Fruit fly (Drosophila melanogaster) whole organism, embryonic: ENCODE measurements around the gene Ptp36E.

ENCODE experiments used
- Asciz ChIP-seq: fragments of 200-800 bp; sonication (Bioruptor generic); optimal IDR thresholded peaks from 2 replicates; lab custom pipeline; 2017; ENCODE audit warnings: missing biosample characterization, mild to moderate bottlenecking, missing genetic modification characterization, missing genetic modification reagents
- CG1024 ChIP-seq: fragments of 200-800 bp; sonication (Bioruptor generic); IDR thresholded peaks from 2 replicates; pipeline ENCODE4 v1.3.6; 2022; ENCODE audit warnings: missing biosample characterization, missing genetic modification characterization
- CG10274 ChIP-seq: fragments of 200-800 bp; sonication (Bioruptor generic); optimal IDR thresholded peaks from 3 replicates; lab custom pipeline; 2017; ENCODE audit warnings: missing biosample characterization, mild to moderate bottlenecking, missing genetic modification characterization
- CG11560 ChIP-seq: fragments of 200-800 bp; sonication (Bioruptor generic); IDR thresholded peaks from 3 replicates; pipeline ENCODE4 v1.3.6; 2022; ENCODE audit warnings: missing biosample characterization, missing genetic modification characterization
- CG13624 ChIP-seq: fragments of 200-800 bp; sonication (Bioruptor generic); optimal IDR thresholded peaks from 2 replicates; lab custom pipeline; 2016; ENCODE audit warnings: missing biosample characterization, missing genetic modification characterization
- CG13894 ChIP-seq: fragments of 200-800 bp; sonication (Bioruptor generic); optimal IDR thresholded peaks from 3 replicates; lab custom pipeline; 2018; ENCODE audit warnings: missing biosample characterization, mild to moderate bottlenecking, missing genetic modification characterization, moderate library complexity
- CG14050 ChIP-seq: fragments of 200-800 bp; sonication (Bioruptor generic); IDR thresholded peaks from 3 replicates; pipeline ENCODE4 v1.3.6; 2022; ENCODE audit warnings: missing biosample characterization, missing genetic modification characterization
- CG15073 ChIP-seq: fragments of 200-800 bp; sonication (Bioruptor generic); optimal IDR thresholded peaks from 2 replicates; lab custom pipeline; 2016; ENCODE audit warnings: missing biosample characterization, missing genetic modification characterization
- CG1529 ChIP-seq: fragments of 200-800 bp; sonication (Bioruptor generic); optimal IDR thresholded peaks from 3 replicates; lab custom pipeline; 2018; ENCODE audit warnings: missing biosample characterization, missing genetic modification characterization
- CG16863 ChIP-seq: fragments of 200-800 bp; sonication (Bioruptor generic); optimal IDR thresholded peaks from 3 replicates; lab custom pipeline; 2016; ENCODE audit warnings: missing biosample characterization, missing genetic modification characterization
- CG18476 ChIP-seq: fragments of 200-800 bp; sonication (Bioruptor generic); optimal IDR thresholded peaks from 2 replicates; lab custom pipeline; 2016; ENCODE audit warnings: missing biosample characterization, mild to moderate bottlenecking, missing genetic modification characterization
- CG18764 ChIP-seq: fragments of 200-800 bp; sonication (Bioruptor generic); optimal IDR thresholded peaks from 3 replicates; lab custom pipeline; 2016; ENCODE audit warnings: missing biosample characterization, missing genetic modification characterization
- CG2116 ChIP-seq: fragments of 200-800 bp; sonication (Bioruptor generic); optimal IDR thresholded peaks from 3 replicates; lab custom pipeline; 2018; ENCODE audit warnings: missing biosample characterization, mild to moderate bottlenecking, missing genetic modification characterization
- CG2120 ChIP-seq: fragments of 200-800 bp; sonication (Bioruptor generic); optimal IDR thresholded peaks from 3 replicates; lab custom pipeline; 2016; ENCODE audit warnings: missing biosample characterization, missing genetic modification characterization
- CG2129 ChIP-seq: fragments of 200-800 bp; sonication (Bioruptor generic); IDR thresholded peaks from 2 replicates; pipeline ENCODE4 v1.3.6; 2022; ENCODE audit warnings: missing biosample characterization, missing genetic modification characterization; ENCODE audit not compliant: partially characterized antibody
- CG34422 ChIP-seq: fragments of 200-800 bp; sonication (Bioruptor generic); IDR thresholded peaks from 3 replicates; pipeline ENCODE4 v1.3.6; 2022; ENCODE audit warnings: missing biosample characterization, missing genetic modification characterization
- CG3838 ChIP-seq: fragments of 200-800 bp; sonication (Bioruptor generic); optimal IDR thresholded peaks from 3 replicates; lab custom pipeline; 2016; ENCODE audit warnings: missing biosample characterization, missing genetic modification characterization
- CG4617 ChIP-seq: fragments of 200-800 bp; sonication (Bioruptor generic); optimal IDR thresholded peaks from 3 replicates; lab custom pipeline; 2016; ENCODE audit warnings: missing biosample characterization, missing genetic modification characterization, borderline replicate concordance
- CG6254 ChIP-seq: fragments of 200-800 bp; sonication (Bioruptor generic); optimal IDR thresholded peaks from 3 replicates; lab custom pipeline; 2017; ENCODE audit warnings: mild to moderate bottlenecking, missing biosample characterization, missing genetic modification reagents, missing genetic modification characterization
- CG6854 ChIP-seq: fragments of 200-800 bp; sonication (Bioruptor generic); optimal IDR thresholded peaks from 3 replicates; lab custom pipeline; 2017; ENCODE audit warnings: missing biosample characterization, mild to moderate bottlenecking, missing genetic modification characterization
- CG7786 ChIP-seq: fragments of 200-800 bp; sonication (Bioruptor generic); optimal IDR thresholded peaks from 2 replicates; lab custom pipeline; 2016; ENCODE audit warnings: missing biosample characterization, missing genetic modification characterization
- CG7963 ChIP-seq: fragments of 200-800 bp; sonication (Bioruptor generic); IDR thresholded peaks from 3 replicates; pipeline ENCODE4 v1.3.6; 2022; ENCODE audit warnings: missing biosample characterization, missing genetic modification characterization; ENCODE audit not compliant: partially characterized antibody
- CG9609 ChIP-seq: fragments of 200-800 bp; sonication (Bioruptor generic); optimal IDR thresholded peaks from 3 replicates; lab custom pipeline; 2016; ENCODE audit warnings: missing biosample characterization, missing genetic modification characterization
- CG9932 ChIP-seq: fragments of 200-800 bp; sonication (Bioruptor generic); IDR thresholded peaks from 2 replicates; pipeline ENCODE4 v1.3.6; 2022; ENCODE audit warnings: missing biosample characterization, missing genetic modification characterization
- CkIIα-i1 ChIP-seq: fragments of 200-800 bp; sonication (Bioruptor generic); IDR thresholded peaks from 2 replicates; pipeline ENCODE4 v1.3.6; 2022; ENCODE audit warnings: missing biosample characterization, missing genetic modification characterization
- D19B ChIP-seq: fragments of 200-800 bp; sonication (Bioruptor generic); optimal IDR thresholded peaks from 2 replicates; lab custom pipeline; 2017; ENCODE audit warnings: missing biosample characterization, mild to moderate bottlenecking, missing genetic modification characterization
- Dip3 ChIP-seq: fragments of 200-800 bp; sonication (Bioruptor generic); optimal IDR thresholded peaks from 3 replicates; lab custom pipeline; 2016; ENCODE audit warnings: missing biosample characterization, missing genetic modification characterization
- HLH3B ChIP-seq: fragments of 200-800 bp; sonication (Bioruptor generic); IDR thresholded peaks from 2 replicates; pipeline ENCODE4 v1.3.6; 2022; ENCODE audit warnings: missing biosample characterization, missing genetic modification characterization
- Lim3 ChIP-seq: fragments of 200-800 bp; sonication (Bioruptor generic); IDR thresholded peaks from 2 replicates; pipeline ENCODE4 v1.3.6; 2022; ENCODE audit warnings: missing biosample characterization, missing genetic modification characterization
- Max ChIP-seq: fragments of 200-800 bp; sonication (Bioruptor generic); optimal IDR thresholded peaks from 2 replicates; lab custom pipeline; 2016; ENCODE audit warnings: missing biosample characterization, mild to moderate bottlenecking, missing genetic modification characterization
- Med ChIP-seq: fragments of 200-800 bp; sonication (Bioruptor generic); peaks from one replicate; lab custom pipeline; 2016; ENCODE audit warnings: missing biosample characterization, missing genetic modification characterization, mild to moderate bottlenecking, inconsistent platforms, moderate library complexity
- Myb ChIP-seq: fragments of 200-800 bp; sonication (Bioruptor generic); optimal IDR thresholded peaks from 2 replicates; lab custom pipeline; 2016; ENCODE audit warnings: missing biosample characterization, missing genetic modification characterization
- Nf-YA ChIP-seq: fragments of 200-800 bp; sonication (Bioruptor generic); IDR thresholded peaks from 2 replicates; pipeline ENCODE4 v1.3.6; 2022; ENCODE audit warnings: missing biosample characterization, missing genetic modification characterization
- Optix ChIP-seq: fragments of 200-800 bp; sonication (Bioruptor generic); IDR thresholded peaks from 3 replicates; pipeline ENCODE4 v1.3.6; 2022; ENCODE audit warnings: missing biosample characterization, missing genetic modification characterization
- Pdp1 ChIP-seq, 2 experiments: fragments of 200-800 bp; sonication (Bioruptor generic); optimal IDR thresholded peaks; 3 replicates each; lab custom pipeline; 2016; ENCODE audit warnings: missing biosample characterization in 2 of 2, missing genetic modification characterization in 2 of 2, mild to moderate bottlenecking in 1 of 2, moderate library complexity in 1 of 2
- Rx ChIP-seq: fragments of 200-800 bp; sonication (Bioruptor generic); IDR thresholded peaks from 2 replicates; pipeline ENCODE4 v1.3.6; 2022; ENCODE audit warnings: missing biosample characterization, missing genetic modification characterization
- TFAM ChIP-seq: fragments of 200-800 bp; sonication (Bioruptor generic); optimal IDR thresholded peaks from 2 replicates; lab custom pipeline; 2017; ENCODE audit warnings: missing biosample characterization, missing genetic modification characterization, inconsistent platforms
- Tbp ChIP-seq: fragments of >200 bp; optimal IDR thresholded peaks from 2 replicates; lab custom pipeline; 2018; ENCODE audit warnings: missing biosample characterization, missing genetic modification characterization
- Trl ChIP-seq, 3 experiments: fragments of >200 bp in 2 of 3; fragments of 200-800 bp in 1 of 3; sonication (Bioruptor generic) in 1 of 3; optimal IDR thresholded peaks; 2 replicates in 1 of 3; 3 replicates in 2 of 3; lab custom pipeline; 2016 to 2017; ENCODE audit warnings: missing biosample characterization in 1 of 3, missing genetic modification characterization in 1 of 3
- bbx ChIP-seq: fragments of 200-800 bp; sonication (Bioruptor generic); IDR thresholded peaks from 2 replicates; pipeline ENCODE4 v1.3.6; 2022; ENCODE audit warnings: missing biosample characterization, missing genetic modification characterization; ENCODE audit not compliant: partially characterized antibody
- dimm ChIP-seq: fragments of 200-800 bp; sonication (Bioruptor generic); IDR thresholded peaks from 2 replicates; pipeline ENCODE4 v1.3.6; 2022; ENCODE audit warnings: missing biosample characterization, missing genetic modification characterization
- hb ChIP-seq: fragments of 200-800 bp; sonication (Bioruptor generic); IDR thresholded peaks from 3 replicates; pipeline ENCODE4 v1.3.6; 2022; ENCODE audit warnings: missing biosample characterization, missing genetic modification characterization; ENCODE audit not compliant: partially characterized antibody
- insv ChIP-seq, 2 experiments: fragments of 200-800 bp; sonication (Bioruptor generic); optimal IDR thresholded peaks; 3 replicates each; lab custom pipeline; 2016 to 2018; ENCODE audit warnings: missing biosample characterization in 2 of 2, missing genetic modification characterization in 2 of 2
- knrl ChIP-seq: fragments of 200-800 bp; sonication (Bioruptor generic); IDR thresholded peaks from 3 replicates; pipeline ENCODE4 v1.3.6; 2022; ENCODE audit warnings: missing biosample characterization, missing genetic modification characterization; ENCODE audit not compliant: partially characterized antibody
- nerfin-1 ChIP-seq: fragments of 200-800 bp; sonication (Bioruptor generic); optimal IDR thresholded peaks from 3 replicates; lab custom pipeline; 2019; ENCODE audit warnings: missing biosample characterization, mild to moderate bottlenecking, missing genetic modification characterization, moderate library complexity
- sc ChIP-seq, 3 experiments: fragments of >200 bp in 2 of 3; fragments of 200-800 bp in 1 of 3; sonication (Bioruptor generic) in 1 of 3; optimal IDR thresholded peaks; 2 replicates in 2 of 3; 3 replicates in 1 of 3; lab custom pipeline; 2017; ENCODE audit warnings: mild to moderate bottlenecking in 1 of 3, missing biosample characterization in 1 of 3, missing genetic modification characterization in 1 of 3, missing genetic modification reagents in 1 of 3
- scrt ChIP-seq: fragments of 200-800 bp; sonication (Bioruptor generic); optimal IDR thresholded peaks from 2 replicates; lab custom pipeline; 2018; ENCODE audit warnings: missing biosample characterization, mild to moderate bottlenecking, missing genetic modification characterization, moderate library complexity
- sob ChIP-seq: fragments of 200-800 bp; sonication (Bioruptor generic); IDR thresholded peaks from 2 replicates; pipeline ENCODE4 v1.3.6; 2022; ENCODE audit warnings: missing biosample characterization, missing genetic modification characterization
- zen ChIP-seq: fragments of 200-800 bp; sonication (Bioruptor generic); optimal IDR thresholded peaks from 3 replicates; lab custom pipeline; 2018; ENCODE audit warnings: missing biosample characterization, mild to moderate bottlenecking, missing genetic modification characterization, moderate library complexity

Ptp36E gene

dm6 chr2L:18152172-18152639 is 32.6 kb downstream of the Ptp36E start, which contains the start of gene Socs36E (continued):
- TF ChIP-seq CG34422 (GFP tag; lab: Robert Waterston, UW) (peak; percentile 74; the same call in 2 of the 3 replicates), zen (tag; lab: Kevin White, UChicago) (peak; percentile 95), TFAM (no peak), Rx (GFP tag; lab: Robert Waterston, UW) (no peak), CG4617 (GFP tag; lab: Kevin White, UChicago) (peak; percentile 38), CkIIα-i1 (no peak), CG1024 (GFP tag; lab: Robert Waterston, UW) (no peak), Trl (optimal IDR thresholded peaks at IDR 0.05; lab: Kevin White, UChicago) (no peak), Trl (GFP tag; optimal IDR thresholded peaks at IDR 0.05; lab: Kevin White, UChicago) (peak; percentile 15), nerfin-1 (no peak), bbx (GFP tag; lab: Robert Waterston, UW) (peak; percentile 72), Optix (GFP tag; lab: Robert Waterston, UW) (peak; percentile 35; the same call in 1 of the 3 replicates), Max (GFP tag; lab: Kevin White, UChicago) (no peak), knrl (peak; percentile 69; the same call in 2 of the 3 replicates), CG13624 (peak; percentile 43), CG6854 (GFP tag; lab: Kevin White, UChicago) (no peak), CG18476 (GFP tag; lab: Kevin White, UChicago) (no peak), Nf-YA (GFP tag; lab: Robert Waterston, UW) (no peak), CG1529 (GFP tag; lab: Kevin White, UChicago) (no peak), D19B (GFP tag; lab: Kevin White, UChicago) (no peak), CG10274 (GFP tag; lab: Kevin White, UChicago) (no peak), Asciz (no peak), CG9932 (GFP tag; lab: Robert Waterston, UW) (peak; percentile 65), CG13894 (peak; percentile 80), Myb (GFP tag; lab: Kevin White, UChicago) (peak; percentile 92), CG7963 (GFP tag; lab: Robert Waterston, UW) (0 out of 3 replicates have a peak, but pooled peaks have one; percentile 14), CG18764 (peak; percentile 8), CG2116 (GFP tag; lab: Kevin White, UChicago) (peak; percentile 68), CG9609 (GFP tag; lab: Kevin White, UChicago) (peak; percentile 26), CG3838 (GFP tag; lab: Kevin White, UChicago) (no peak), CG16863 (GFP tag; lab: Kevin White, UChicago) (no peak), CG7786 (GFP tag; lab: Kevin White, UChicago) (peak; percentile 46), Tbp (GFP tag; lab: Kevin White, UChicago) (peak; percentile 27), CG14050 (GFP tag; lab: Robert Waterston, UW) (no peak), Med (GFP tag; lab: Kevin White, UChicago) (peak; percentile 96), Lim3 (no peak), Dip3 (GFP tag; lab: Kevin White, UChicago) (peak; percentile 7), scrt (GFP tag; lab: Kevin White, UChicago) (no peak), CG11560 (peak; percentile 56; the same call in 2 of the 3 replicates), sob (peak; percentile 54; the same call in 1 of the 2 replicates), CG2129 (GFP tag; lab: Robert Waterston, UW) (no peak), hb (GFP tag; lab: Robert Waterston, UW) (no peak), sc (optimal IDR thresholded peaks at IDR 0.05; lab: Kevin White, UChicago) (no peak), sc (GFP tag; optimal IDR thresholded peaks at IDR 0.05; lab: Kevin White, UChicago) (no peak), Pdp1 (GFP tag; optimal IDR thresholded peaks at IDR 0.05; lab: Kevin White, UChicago) (peak in 1 of 2 experiments; percentile 72), dimm (GFP tag; lab: Robert Waterston, UW) (no peak), insv (GFP tag; optimal IDR thresholded peaks at IDR 0.05; lab: Kevin White, UChicago) (peak in 1 of 2 experiments; percentile 76), HLH3B (peak; percentile 8; the same call in 1 of the 2 replicates), CG2120 (GFP tag; lab: Kevin White, UChicago) (peak; percentile 9), CG15073 (GFP tag; lab: Kevin White, UChicago) (no peak), CG6254 (no peak)
